Worm (Caenorhabditis elegans) whole organism, L2 larva: ENCODE data around the gene F35C11.4.

Experiments
- C34F6.9 ChIP-seq: fragments of 150-350 bp; optimal IDR thresholded peaks from 2 replicates; lab custom pipeline; 2014; ENCODE audit warnings: missing biosample characterization, missing genetic modification characterization
- F13H6.1 ChIP-seq: sonication (generic microtip); optimal IDR thresholded peaks from 2 replicates; lab custom pipeline; 2016; ENCODE audit warnings: missing genetic modification characterization, missing compliant biosample characterization
- Y55F3AM.14 ChIP-seq: fragments of 200-800 bp; sonication (Bioruptor generic); optimal IDR thresholded peaks from 2 replicates; lab custom pipeline; 2018; ENCODE audit warnings: mild to moderate bottlenecking, missing genetic modification characterization, missing compliant biosample characterization
- ZK546.5 ChIP-seq: sonication (generic microtip); optimal IDR thresholded peaks from 2 replicates; lab custom pipeline; 2017; ENCODE audit warnings: missing biosample characterization, missing genetic modification characterization
- aly-2 ChIP-seq: fragments of 150-350 bp; optimal IDR thresholded peaks from 2 replicates; lab custom pipeline; 2014; ENCODE audit warnings: missing biosample characterization, missing genetic modification characterization
- ama-1 ChIP-seq: fragments of 150-350 bp; optimal IDR thresholded peaks from 2 replicates; lab custom pipeline; 2018; ENCODE audit warnings: inconsistent platforms
- blmp-1 ChIP-seq: sonication (generic microtip); optimal IDR thresholded peaks from 2 replicates; lab custom pipeline; 2017; ENCODE audit warnings: missing genetic modification characterization, mild to moderate bottlenecking, missing compliant biosample characterization, antibody characterized with exemption, moderate library complexity; ENCODE audit not compliant: insufficient read depth
- crh-2 ChIP-seq: sonication (generic microtip); optimal IDR thresholded peaks from 2 replicates; lab custom pipeline; 2017; ENCODE audit warnings: missing biosample characterization, missing genetic modification characterization
- dmd-4 ChIP-seq: sonication (generic microtip); optimal IDR thresholded peaks from 2 replicates; lab custom pipeline; 2017; ENCODE audit warnings: missing biosample characterization, missing genetic modification characterization
- egl-27 ChIP-seq: sonication (generic microtip); optimal IDR thresholded peaks from 3 replicates; lab custom pipeline; 2017; ENCODE audit warnings: missing biosample characterization, missing genetic modification reagents, missing genetic modification characterization
- elt-1 ChIP-seq: fragments of 150-350 bp; optimal IDR thresholded peaks from 2 replicates; lab custom pipeline; 2014; ENCODE audit warnings: missing biosample characterization, missing genetic modification characterization
- elt-3 ChIP-seq: sonication (generic microtip); optimal IDR thresholded peaks from 2 replicates; lab custom pipeline; 2017; ENCODE audit warnings: missing biosample characterization, missing genetic modification characterization
- fos-1 ChIP-seq: fragments of 150-350 bp; optimal IDR thresholded peaks from 2 replicates; lab custom pipeline; 2014; ENCODE audit warnings: missing biosample characterization, missing genetic modification characterization
- gmeb-1 ChIP-seq: fragments of 150-350 bp; optimal IDR thresholded peaks from 2 replicates; lab custom pipeline; 2014; ENCODE audit warnings: missing biosample characterization, missing genetic modification characterization
- lin-11 ChIP-seq: fragments of 150-350 bp; sonication (generic microtip); optimal IDR thresholded peaks from 2 replicates; lab custom pipeline; 2014; ENCODE audit warnings: missing biosample characterization, missing genetic modification characterization, inconsistent platforms, mixed read lengths
- lin-13 ChIP-seq: fragments of 150-350 bp; optimal IDR thresholded peaks from 2 replicates; lab custom pipeline; 2014; ENCODE audit warnings: missing biosample characterization, missing genetic modification reagents, missing genetic modification characterization
- lin-39 ChIP-seq: fragments of 150-350 bp; optimal IDR thresholded peaks from 2 replicates; lab custom pipeline; 2014; ENCODE audit warnings: missing biosample characterization, missing genetic modification reagents, missing genetic modification characterization
- mbf-1 ChIP-seq: sonication (generic microtip); optimal IDR thresholded peaks from 2 replicates; lab custom pipeline; 2017; ENCODE audit warnings: missing biosample characterization, missing genetic modification characterization
- mdl-1 ChIP-seq, 2 experiments: fragments of 150-350 bp in 1 of 2; sonication (generic microtip) in 1 of 2; optimal IDR thresholded peaks; 2 replicates each; lab custom pipeline; 2017; ENCODE audit warnings: missing biosample characterization in 2 of 2, missing genetic modification characterization in 2 of 2
- nhr-10 ChIP-seq: sonication (generic microtip); optimal IDR thresholded peaks from 2 replicates; lab custom pipeline; 2017; ENCODE audit warnings: missing biosample characterization, missing genetic modification characterization
- nhr-11 ChIP-seq: fragments of 150-350 bp; optimal IDR thresholded peaks from 2 replicates; lab custom pipeline; 2014; ENCODE audit warnings: missing biosample characterization, missing genetic modification characterization
- nhr-12 ChIP-seq: fragments of 150-350 bp; optimal IDR thresholded peaks from 2 replicates; lab custom pipeline; 2014; ENCODE audit warnings: missing biosample characterization, missing genetic modification characterization
- nhr-129 ChIP-seq: fragments of 150-350 bp; optimal IDR thresholded peaks from 2 replicates; lab custom pipeline; 2014; ENCODE audit warnings: missing biosample characterization, missing genetic modification characterization
- nhr-237 ChIP-seq: fragments of 150-350 bp; optimal IDR thresholded peaks from 2 replicates; lab custom pipeline; 2014; ENCODE audit warnings: missing biosample characterization, missing genetic modification characterization
- nhr-25 ChIP-seq: fragments of 150-350 bp; sonication (generic microtip); optimal IDR thresholded peaks from 3 replicates; lab custom pipeline; 2014; ENCODE audit warnings: missing biosample characterization, missing genetic modification characterization
- nhr-6 ChIP-seq: fragments of 150-350 bp; optimal IDR thresholded peaks from 2 replicates; lab custom pipeline; 2014; ENCODE audit warnings: missing biosample characterization, missing genetic modification characterization
- sem-4 ChIP-seq: fragments of 150-350 bp; optimal IDR thresholded peaks from 2 replicates; lab custom pipeline; 2014; ENCODE audit warnings: missing biosample characterization, missing genetic modification reagents, missing genetic modification characterization
- skn-1 ChIP-seq: sonication (generic microtip); optimal IDR thresholded peaks from 2 replicates; lab custom pipeline; 2017; ENCODE audit warnings: missing biosample characterization, missing genetic modification characterization
- sma-3 ChIP-seq: sonication (generic microtip); optimal IDR thresholded peaks from 2 replicates; lab custom pipeline; 2016; ENCODE audit warnings: missing genetic modification reagents, missing genetic modification characterization, missing compliant biosample characterization
- sma-9 ChIP-seq, 2 experiments: fragments of 150-350 bp in 1 of 2; sonication (generic microtip) in 1 of 2; optimal IDR thresholded peaks; 2 replicates each; lab custom pipeline; 2014 to 2016; ENCODE audit warnings: missing genetic modification characterization in 2 of 2, mild to moderate bottlenecking in 1 of 2, missing biosample characterization in 1 of 2, missing compliant biosample characterization in 1 of 2, missing genetic modification reagents in 1 of 2, moderate library complexity in 1 of 2
- snpc-4 ChIP-seq: fragments of 150-350 bp; optimal IDR thresholded peaks from 2 replicates; lab custom pipeline; 2014; ENCODE audit warnings: missing biosample characterization, missing genetic modification characterization
- unc-39 ChIP-seq: fragments of 150-350 bp; optimal IDR thresholded peaks from 2 replicates; lab custom pipeline; 2014; ENCODE audit warnings: missing biosample characterization, missing genetic modification characterization
- unc-55 ChIP-seq: fragments of 150-350 bp; sonication (generic microtip); optimal IDR thresholded peaks from 3 replicates; lab custom pipeline; 2014; ENCODE audit warnings: missing biosample characterization, missing genetic modification reagents, missing genetic modification characterization
- unc-62 ChIP-seq: fragments of 150-350 bp; optimal IDR thresholded peaks from 2 replicates; lab custom pipeline; 2014; ENCODE audit warnings: missing biosample characterization, missing genetic modification reagents, missing genetic modification characterization
- ztf-11 ChIP-seq: sonication (generic microtip); optimal IDR thresholded peaks from 2 replicates; lab custom pipeline; 2017; ENCODE audit warnings: missing biosample characterization, missing genetic modification characterization
- ztf-4 ChIP-seq: fragments of 150-350 bp; optimal IDR thresholded peaks from 2 replicates; lab custom pipeline; 2014; ENCODE audit warnings: missing biosample characterization, missing genetic modification characterization

F35C11.4 gene

DNA sequence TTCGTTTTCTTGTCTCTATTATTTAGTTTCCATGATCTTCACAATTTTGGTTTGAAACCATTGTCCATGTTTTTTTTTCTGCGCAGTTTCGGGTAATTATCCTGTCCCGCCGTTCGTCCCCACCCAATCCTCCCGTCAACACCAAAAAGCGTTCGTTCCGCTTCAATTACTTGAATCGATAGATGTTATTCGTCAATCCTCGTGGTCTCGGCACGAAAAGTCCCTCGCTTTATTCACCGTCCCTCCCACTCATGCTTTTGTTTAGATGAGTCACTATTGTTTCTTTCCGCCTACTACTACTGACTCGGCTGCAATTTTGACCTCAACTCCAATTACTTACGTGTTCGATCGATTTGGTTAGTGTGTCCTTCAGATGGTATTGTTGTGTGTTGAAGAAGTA is 25.4 kb upstream of the F35C11.4 start:
- no peak for TF ChIP-seq snpc-4 (tag; lab: Kevin White, UChicago)
- TF ChIP-seq aly-2 (tag; lab: Kevin White, UChicago) = no peak
- TF ChIP-seq crh-2 (tag; lab: Kevin White, UChicago) = no peak
- no peak for TF ChIP-seq mbf-1 (tag; lab: Kevin White, UChicago)
- TF ChIP-seq lin-13 (GFP tag; lab: Kevin White, UChicago) = no peak
- TF ChIP-seq nhr-25 (tag; lab: Kevin White, UChicago) = no peak
- no peak for TF ChIP-seq fos-1 (tag; lab: Kevin White, UChicago)
- no peak for TF ChIP-seq nhr-237
- no peak for TF ChIP-seq ama-1 (lab: Kevin White, UChicago)
- TF ChIP-seq unc-55 = no peak
- TF ChIP-seq Y55F3AM.14 (GFP tag; lab: Kevin White, UChicago) = no peak
- TF ChIP-seq dmd-4 = no peak
- no peak for TF ChIP-seq unc-62

DNA sequence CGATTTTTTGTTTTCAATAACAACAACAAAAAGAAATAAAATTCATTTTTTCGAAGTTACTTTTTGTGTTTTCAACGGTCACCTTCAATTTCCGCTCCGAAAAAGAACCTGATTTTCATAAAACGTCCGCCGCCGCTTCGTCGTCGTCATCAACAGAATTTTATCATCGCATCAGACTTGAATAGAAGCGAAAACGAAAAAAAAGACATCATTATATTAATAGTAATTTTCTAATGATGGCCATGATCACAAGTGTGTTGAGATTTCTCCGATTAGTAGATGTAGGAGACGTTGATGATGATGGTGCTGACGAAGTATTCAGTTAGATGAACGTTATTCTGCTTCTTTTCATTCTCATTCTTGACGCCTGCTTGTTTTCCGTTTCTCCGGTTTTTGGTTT is 24.9 kb upstream of the F35C11.4 start:
- no peak for TF ChIP-seq sma-3 (GFP tag; lab: Kevin White, UChicago)
- no peak for TF ChIP-seq nhr-12 (tag; lab: Kevin White, UChicago)
- no peak for TF ChIP-seq mbf-1 (tag; lab: Kevin White, UChicago)
- TF ChIP-seq gmeb-1 (tag; lab: Kevin White, UChicago) = no peak
- TF ChIP-seq nhr-129 (tag; lab: Kevin White, UChicago) = no peak
- TF ChIP-seq F13H6.1 (tag; lab: Kevin White, UChicago) = no peak
- TF ChIP-seq unc-55 = no peak
- no peak for TF ChIP-seq unc-62
- TF ChIP-seq mdl-1 (tag; optimal IDR thresholded peaks at IDR 0.05; lab: Kevin White, UChicago) = no peak
- TF ChIP-seq ztf-4 (tag; lab: Kevin White, UChicago) = no peak
- no peak for TF ChIP-seq skn-1 (tag; lab: Kevin White, UChicago)
- TF ChIP-seq ztf-11 = no peak
- no peak for TF ChIP-seq C34F6.9 (tag; lab: Kevin White, UChicago)
- TF ChIP-seq nhr-11 (tag; lab: Kevin White, UChicago) = no peak
- TF ChIP-seq nhr-237 = no peak
- TF ChIP-seq nhr-6 (tag; lab: Kevin White, UChicago) = no peak
- no peak for TF ChIP-seq blmp-1 (tag; lab: Kevin White, UChicago)
- TF ChIP-seq lin-11 (tag; lab: Kevin White, UChicago) = no peak
- no peak for TF ChIP-seq egl-27 (tag; lab: Kevin White, UChicago)
- TF ChIP-seq lin-13 (GFP tag; lab: Kevin White, UChicago) = no peak

DNA sequence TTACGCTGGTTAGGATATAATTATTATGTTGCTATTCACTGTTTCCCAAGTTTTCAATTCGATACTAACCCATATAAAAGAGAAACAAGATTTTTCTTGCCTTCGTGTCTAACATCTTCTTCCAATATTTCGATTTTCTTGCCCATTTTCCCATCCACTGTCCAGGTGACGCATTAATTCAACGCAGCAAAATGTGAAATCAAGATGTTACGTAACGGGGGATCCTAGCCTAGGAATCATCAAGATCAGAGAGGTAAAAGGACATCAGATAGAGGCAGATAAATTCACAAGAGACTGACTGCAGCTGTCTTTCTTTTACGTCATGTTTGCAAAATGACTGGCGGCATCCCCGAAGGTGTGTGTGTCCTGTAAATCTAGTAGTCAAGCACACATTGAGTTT is 24.2 kb upstream of the F35C11.4 start:
- peak; percentile 9 for TF ChIP-seq nhr-129 (tag; lab: Kevin White, UChicago)
- TF ChIP-seq snpc-4 (tag; lab: Kevin White, UChicago) = no peak
- TF ChIP-seq ztf-4 (tag; lab: Kevin White, UChicago) = no peak
- TF ChIP-seq unc-62 = no peak
- TF ChIP-seq F13H6.1 (tag; lab: Kevin White, UChicago) = no peak
- TF ChIP-seq fos-1 (tag; lab: Kevin White, UChicago) = peak; percentile 8
- peak; percentile 3 for TF ChIP-seq elt-1 (tag; lab: Kevin White, UChicago)
- no peak for TF ChIP-seq lin-39 (tag; lab: Kevin White, UChicago)
- no peak for TF ChIP-seq egl-27 (tag; lab: Kevin White, UChicago)

DNA sequence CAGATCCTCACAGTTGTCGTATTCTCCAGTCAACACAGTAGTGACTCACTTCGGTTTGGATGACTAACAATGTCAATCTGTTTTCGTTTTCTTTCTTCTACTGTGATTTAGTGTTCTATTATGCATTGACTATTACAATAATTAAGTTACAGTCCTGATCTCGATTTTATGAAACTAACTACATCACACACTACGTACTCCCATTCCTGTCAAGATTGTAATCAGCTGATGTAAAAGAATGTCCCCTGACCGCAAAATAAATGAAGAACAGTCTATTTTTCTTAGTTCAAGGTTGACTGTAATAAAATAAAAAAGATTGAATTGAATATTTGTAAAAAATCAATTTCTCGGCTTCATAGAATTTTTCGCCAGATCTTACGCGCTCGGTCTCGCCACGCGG is 23.5 kb upstream of the F35C11.4 start:
- no peak for TF ChIP-seq gmeb-1 (tag; lab: Kevin White, UChicago)
- peak; percentile 47 for TF ChIP-seq nhr-25 (tag; lab: Kevin White, UChicago)
- TF ChIP-seq elt-3 = no peak

- TF ChIP-seq nhr-25 (tag; lab: Kevin White, UChicago) = peak; percentile 65
- peak; percentile 84 for TF ChIP-seq blmp-1 (tag; lab: Kevin White, UChicago)
- no peak for TF ChIP-seq snpc-4 (tag; lab: Kevin White, UChicago)
- no peak for TF ChIP-seq mbf-1 (tag; lab: Kevin White, UChicago)
- no peak for TF ChIP-seq elt-1 (tag; lab: Kevin White, UChicago)
- no peak for TF ChIP-seq egl-27 (tag; lab: Kevin White, UChicago)
- TF ChIP-seq dmd-4 = no peak
- TF ChIP-seq, all 48 proteins: peak for 2
Measured at ce11 chrII:8225914-8226313, 22.9 kb upstream of the F35C11.4 start.

- no peak for TF ChIP-seq mbf-1 (tag; lab: Kevin White, UChicago)
- TF ChIP-seq sem-4 = no peak
- peak; percentile 18 for TF ChIP-seq C34F6.9 (tag; lab: Kevin White, UChicago)
- TF ChIP-seq elt-3 = no peak
- peak; percentile 54 for TF ChIP-seq sma-9 (GFP tag; optimal IDR thresholded peaks at IDR 0.05; lab: Kevin White, UChicago)
- no peak for TF ChIP-seq sma-9 (tag; optimal IDR thresholded peaks at IDR 0.05; lab: Kevin White, UChicago)
- peak; percentile 7 for TF ChIP-seq skn-1 (tag; lab: Kevin White, UChicago)
- TF ChIP-seq F13H6.1 (tag; lab: Kevin White, UChicago) = peak; percentile 41
- no peak for TF ChIP-seq ZK546.5 (tag; lab: Kevin White, UChicago)
- TF ChIP-seq unc-39 = no peak
- no peak for TF ChIP-seq snpc-4 (tag; lab: Kevin White, UChicago)
- peak; percentile 43 for TF ChIP-seq fos-1 (tag; lab: Kevin White, UChicago)
- TF ChIP-seq nhr-10 (tag; lab: Kevin White, UChicago) = no peak
- TF ChIP-seq nhr-129 (tag; lab: Kevin White, UChicago) = no peak
- TF ChIP-seq crh-2 (tag; lab: Kevin White, UChicago) = peak; percentile 52
- TF ChIP-seq unc-55 = no peak
Measured at ce11 chrII:8226475-8226874, 22.3 kb upstream of the F35C11.4 start.
